Worm (Caenorhabditis elegans) whole organism, L1 larva: ENCODE data around the gene dgk-2.

ENCODE experiments used
- C04F5.9 ChIP-seq: sonication (generic microtip); optimal IDR thresholded peaks from 2 replicates; lab custom pipeline; 2016; ENCODE audit warnings: missing genetic modification characterization, missing compliant biosample characterization
- F16B12.6 ChIP-seq: fragments of 150-350 bp; optimal IDR thresholded peaks from 2 replicates; lab custom pipeline; 2014; ENCODE audit warnings: missing biosample characterization, missing genetic modification characterization
- Y116A8C.19 ChIP-seq: sonication (generic microtip); optimal IDR thresholded peaks from 2 replicates; lab custom pipeline; 2016; ENCODE audit warnings: missing compliant biosample characterization, missing genetic modification characterization, borderline replicate concordance
- aha-1 ChIP-seq: fragments of 150-350 bp; optimal IDR thresholded peaks from 2 replicates; lab custom pipeline; 2014; ENCODE audit warnings: missing biosample characterization, missing genetic modification characterization
- alr-1 ChIP-seq: fragments of 200-800 bp; sonication (Bioruptor generic); optimal IDR thresholded peaks from 2 replicates; lab custom pipeline; 2018; ENCODE audit warnings: borderline replicate concordance, mild to moderate bottlenecking, missing genetic modification characterization, missing compliant biosample characterization
- aly-2 ChIP-seq: fragments of 150-350 bp; optimal IDR thresholded peaks from 2 replicates; lab custom pipeline; 2014; ENCODE audit warnings: missing biosample characterization, missing genetic modification characterization
- blmp-1 ChIP-seq: fragments of 150-350 bp; optimal IDR thresholded peaks from 2 replicates; lab custom pipeline; 2014; ENCODE audit warnings: missing biosample characterization, missing genetic modification characterization
- ceh-63 ChIP-seq: fragments of 200-800 bp; sonication (Bioruptor generic); optimal IDR thresholded peaks from 2 replicates; lab custom pipeline; 2018; ENCODE audit warnings: mild to moderate bottlenecking, missing genetic modification characterization, missing compliant biosample characterization
- ceh-82 ChIP-seq, 3 experiments: fragments of 150-350 bp in 1 of 3; sonication (generic microtip) in 2 of 3; optimal IDR thresholded peaks; 2 replicates each; lab custom pipeline; 2014 to 2017; ENCODE audit warnings: missing biosample characterization in 3 of 3, missing genetic modification characterization in 3 of 3
- ceh-90 ChIP-seq: sonication (generic microtip); optimal IDR thresholded peaks from 2 replicates; lab custom pipeline; 2016; ENCODE audit warnings: missing genetic modification characterization, missing compliant biosample characterization
- egl-27 ChIP-seq, 2 experiments: fragments of 150-350 bp in 1 of 2; sonication (generic microtip); optimal IDR thresholded peaks; 3 replicates each; lab custom pipeline; 2017 to 2018; ENCODE audit warnings: missing biosample characterization in 2 of 2, missing genetic modification characterization in 2 of 2, missing genetic modification reagents in 2 of 2
- elt-3 ChIP-seq, 6 experiments: fragments of 150-350 bp in 1 of 6; sonication (generic microtip); optimal IDR thresholded peaks; 2 replicates each; lab custom pipeline; 2017 to 2018; ENCODE audit warnings: missing biosample characterization in 6 of 6, missing genetic modification characterization in 6 of 6, inconsistent platforms in 1 of 6
- fkh-4 ChIP-seq: sonication (generic microtip); optimal IDR thresholded peaks from 2 replicates; lab custom pipeline; 2016; ENCODE audit warnings: missing compliant biosample characterization, missing genetic modification characterization, borderline replicate concordance
- fkh-8 ChIP-seq: sonication (generic microtip); optimal IDR thresholded peaks from 2 replicates; lab custom pipeline; 2016; ENCODE audit warnings: mild to moderate bottlenecking, missing genetic modification characterization, missing compliant biosample characterization
- fos-1 ChIP-seq: fragments of 150-350 bp; optimal IDR thresholded peaks from 2 replicates; lab custom pipeline; 2014; ENCODE audit warnings: missing biosample characterization, missing genetic modification characterization
- hlh-17 ChIP-seq: fragments of 200-800 bp; sonication (Bioruptor generic); optimal IDR thresholded peaks from 2 replicates; lab custom pipeline; 2018; ENCODE audit warnings: missing genetic modification characterization, mild to moderate bottlenecking, missing compliant biosample characterization, moderate library complexity, borderline replicate concordance
- hpl-2 ChIP-seq: fragments of 150-350 bp; optimal IDR thresholded peaks from 2 replicates; lab custom pipeline; 2014; ENCODE audit warnings: missing biosample characterization, missing genetic modification reagents, missing genetic modification characterization
- jun-1 ChIP-seq: fragments of 150-350 bp; optimal IDR thresholded peaks from 2 replicates; lab custom pipeline; 2014; ENCODE audit warnings: missing biosample characterization, missing genetic modification reagents, missing genetic modification characterization
- lin-14 ChIP-seq: fragments of 200-800 bp; sonication (Bioruptor generic); optimal IDR thresholded peaks from 2 replicates; lab custom pipeline; 2018; ENCODE audit warnings: mild to moderate bottlenecking, missing genetic modification characterization, moderate library complexity, missing compliant biosample characterization
- lin-15B ChIP-seq: fragments of 150-350 bp; sonication (generic microtip); optimal IDR thresholded peaks from 3 replicates; lab custom pipeline; 2014; ENCODE audit warnings: missing biosample characterization, missing genetic modification characterization
- lin-35 ChIP-seq, 2 experiments: fragments of 150-350 bp; optimal IDR thresholded peaks; 2 replicates each; lab custom pipeline; 2014; ENCODE audit warnings: missing biosample characterization in 2 of 2, missing genetic modification characterization in 2 of 2, missing genetic modification reagents in 2 of 2
- lsy-2 ChIP-seq, 2 experiments: fragments of 150-350 bp; optimal IDR thresholded peaks; 2 replicates each; lab custom pipeline; 2014; ENCODE audit warnings: missing biosample characterization in 2 of 2, missing genetic modification characterization in 2 of 2
- mab-9 ChIP-seq: fragments of 200-800 bp; sonication (Bioruptor generic); IDR thresholded peaks from 2 replicates; pipeline ENCODE4 v1.3.6; 2022; ENCODE audit warnings: missing genetic modification reagents, missing genetic modification characterization, missing compliant biosample characterization
- mep-1 ChIP-seq: fragments of 150-350 bp; optimal IDR thresholded peaks from 2 replicates; lab custom pipeline; 2014; ENCODE audit warnings: missing biosample characterization, missing genetic modification characterization
- nhr-19 ChIP-seq: fragments of 200-800 bp; sonication (Bioruptor generic); conservative IDR thresholded peaks from 2 replicates; pipeline ENCODE4 v1.3.6; 2022; ENCODE audit warnings: missing genetic modification characterization, missing compliant biosample characterization
- nhr-20 ChIP-seq: sonication (generic microtip); optimal IDR thresholded peaks from 2 replicates; lab custom pipeline; 2016; ENCODE audit warnings: mild to moderate bottlenecking, missing genetic modification characterization, missing compliant biosample characterization
- nhr-237 ChIP-seq: fragments of 150-350 bp; optimal IDR thresholded peaks from 2 replicates; lab custom pipeline; 2014; ENCODE audit warnings: missing biosample characterization, missing genetic modification characterization
- nhr-28 ChIP-seq: fragments of 150-350 bp; optimal IDR thresholded peaks from 2 replicates; lab custom pipeline; 2014; ENCODE audit warnings: missing biosample characterization, missing genetic modification characterization
- nhr-47 ChIP-seq: sonication (generic microtip); optimal IDR thresholded peaks from 2 replicates; lab custom pipeline; 2016; ENCODE audit warnings: mild to moderate bottlenecking, missing genetic modification characterization, moderate library complexity, missing compliant biosample characterization
- nhr-76 ChIP-seq: sonication (generic microtip); optimal IDR thresholded peaks from 2 replicates; lab custom pipeline; 2017; ENCODE audit warnings: missing biosample characterization, missing genetic modification characterization
- nhr-84 ChIP-seq: sonication (generic microtip); optimal IDR thresholded peaks from 2 replicates; lab custom pipeline; 2017; ENCODE audit warnings: missing biosample characterization, missing genetic modification characterization
- nhr-85 ChIP-seq: sonication (generic microtip); peaks from one replicate; lab custom pipeline; 2016; ENCODE audit warnings: missing genetic modification characterization, inconsistent platforms, missing compliant biosample characterization
- nhr-90 ChIP-seq: sonication (generic microtip); optimal IDR thresholded peaks from 2 replicates; lab custom pipeline; 2016; ENCODE audit warnings: mild to moderate bottlenecking, missing genetic modification characterization, missing compliant biosample characterization; ENCODE audit not compliant: poor library complexity
- pag-3 ChIP-seq: sonication (generic microtip); optimal IDR thresholded peaks from 2 replicates; lab custom pipeline; 2017; ENCODE audit warnings: missing genetic modification characterization, mild to moderate bottlenecking, missing compliant biosample characterization, antibody characterized with exemption, borderline replicate concordance; ENCODE audit not compliant: insufficient read depth
- pax-3 ChIP-seq: fragments of 200-800 bp; sonication (Bioruptor generic); optimal IDR thresholded peaks from 2 replicates; lab custom pipeline; 2018; ENCODE audit warnings: mild to moderate bottlenecking, missing genetic modification characterization, moderate library complexity, missing compliant biosample characterization
- rnt-1 ChIP-seq: sonication (generic microtip); optimal IDR thresholded peaks from 2 replicates; lab custom pipeline; 2016; ENCODE audit warnings: mild to moderate bottlenecking, missing genetic modification characterization, moderate library complexity, missing compliant biosample characterization
- skn-1 ChIP-seq: fragments of 150-350 bp; optimal IDR thresholded peaks from 2 replicates; lab custom pipeline; 2014; ENCODE audit warnings: missing biosample characterization, missing genetic modification characterization
- snpc-4 ChIP-seq: fragments of 150-350 bp; optimal IDR thresholded peaks from 2 replicates; lab custom pipeline; 2014; ENCODE audit warnings: missing biosample characterization, missing genetic modification characterization
- snu-23 ChIP-seq: sonication (generic microtip); optimal IDR thresholded peaks from 2 replicates; lab custom pipeline; 2016; ENCODE audit warnings: missing genetic modification characterization, missing compliant biosample characterization
- sox-4 ChIP-seq: sonication (generic microtip); optimal IDR thresholded peaks from 2 replicates; lab custom pipeline; 2016; ENCODE audit warnings: missing genetic modification characterization, missing compliant biosample characterization
- tbx-2 ChIP-seq: sonication (generic microtip); optimal IDR thresholded peaks from 2 replicates; lab custom pipeline; 2016; ENCODE audit warnings: missing genetic modification characterization, missing compliant biosample characterization
- unc-130 ChIP-seq: fragments of 150-350 bp; optimal IDR thresholded peaks from 2 replicates; lab custom pipeline; 2017; ENCODE audit warnings: missing biosample characterization, missing genetic modification characterization, inconsistent platforms
- unc-30 ChIP-seq: sonication (generic microtip); optimal IDR thresholded peaks from 2 replicates; lab custom pipeline; 2017; ENCODE audit warnings: missing biosample characterization, missing genetic modification characterization
- unc-62 ChIP-seq: fragments of 150-350 bp; optimal IDR thresholded peaks from 2 replicates; lab custom pipeline; 2014; ENCODE audit warnings: missing biosample characterization, missing genetic modification reagents, missing genetic modification characterization
- unc-86 ChIP-seq: sonication (generic microtip); optimal IDR thresholded peaks from 2 replicates; lab custom pipeline; 2016; ENCODE audit warnings: missing genetic modification characterization, missing compliant biosample characterization
- vab-15 ChIP-seq: sonication (generic microtip); optimal IDR thresholded peaks from 2 replicates; lab custom pipeline; 2017; ENCODE audit warnings: missing genotype, mild to moderate bottlenecking, missing genetic modification characterization, missing compliant biosample characterization
- zag-1 ChIP-seq: fragments of 150-350 bp; optimal IDR thresholded peaks from 2 replicates; lab custom pipeline; 2014; ENCODE audit warnings: missing biosample characterization, missing genetic modification characterization
- zip-4 ChIP-seq: fragments of 200-800 bp; sonication (Bioruptor generic); optimal IDR thresholded peaks from 2 replicates; lab custom pipeline; 2018; ENCODE audit warnings: mild to moderate bottlenecking, missing genetic modification characterization, moderate library complexity, missing compliant biosample characterization

dgk-2 gene

ce11 chrX:4490400-4490799, 13.8 kb downstream of the dgk-2 start (continued):
- TF ChIP-seq nhr-47 = no peak
- TF ChIP-seq jun-1 (tag; lab: Kevin White, UChicago) = no peak
- no peak for TF ChIP-seq mab-9 (GFP tag; lab: Robert Waterston, UW)
- TF ChIP-seq nhr-28 (tag; lab: Kevin White, UChicago) = no peak
- TF ChIP-seq lin-35 (GFP tag; optimal IDR thresholded peaks at IDR 0.05; lab: Kevin White, UChicago) = peak in 1 of 2 experiments; percentile 9
- TF ChIP-seq F16B12.6 (tag; lab: Kevin White, UChicago) = no peak
- peak; percentile 62 for TF ChIP-seq skn-1 (tag; lab: Kevin White, UChicago)
- TF ChIP-seq nhr-237 (tag; lab: Kevin White, UChicago) = no peak
- no peak for TF ChIP-seq lin-15B (tag; lab: Kevin White, UChicago)
- no peak for TF ChIP-seq hlh-17 (GFP tag; lab: Kevin White, UChicago)
- TF ChIP-seq aha-1 = no peak
- no peak for TF ChIP-seq nhr-76 (tag; lab: Kevin White, UChicago)
- TF ChIP-seq fkh-8 = no peak
- no peak for TF ChIP-seq nhr-19 (GFP tag; lab: Robert Waterston, UW)
- no peak for TF ChIP-seq nhr-85 (tag; lab: Kevin White, UChicago)
- TF ChIP-seq unc-130 = no peak
- TF ChIP-seq blmp-1 = no peak
- TF ChIP-seq fos-1 = no peak
- TF ChIP-seq elt-3 (tag; optimal IDR thresholded peaks at IDR 0.05; lab: Kevin White, UChicago) = no peak
- peak in 1 of 3 experiments; percentile 14 for TF ChIP-seq ceh-82 (tag; optimal IDR thresholded peaks at IDR 0.05; lab: Kevin White, UChicago)
- no peak for TF ChIP-seq nhr-90 (tag; lab: Kevin White, UChicago)
- no peak for TF ChIP-seq zag-1

ce11 chrX:4488807-4489336, 15.3 kb downstream of the dgk-2 start, which contains the start of gene ncr-1:
ncr-1 (minus strand) TSS chrX:4488857.
- no peak for TF ChIP-seq C04F5.9
- peak; percentile 42 for TF ChIP-seq lin-14 (GFP tag; lab: Kevin White, UChicago)
- no peak for TF ChIP-seq alr-1

ce11 chrX:4484072-4484471, 20.1 kb downstream of the dgk-2 start:
- no peak for TF ChIP-seq unc-62 (GFP tag; lab: Kevin White, UChicago)
- TF ChIP-seq nhr-28 (tag; lab: Kevin White, UChicago) = no peak
- TF ChIP-seq vab-15 (tag; lab: Kevin White, UChicago) = no peak
- TF ChIP-seq tbx-2 = peak; percentile 9
- TF ChIP-seq zip-4 = no peak
- TF ChIP-seq ceh-90 (tag; lab: Kevin White, UChicago) = no peak
- no peak for TF ChIP-seq aly-2
- no peak for TF ChIP-seq pag-3 (tag; lab: Kevin White, UChicago)
- no peak for TF ChIP-seq Y116A8C.19
- no peak for TF ChIP-seq jun-1 (tag; lab: Kevin White, UChicago)
- TF ChIP-seq hpl-2 (GFP tag; lab: Kevin White, UChicago) = no peak
- no peak for TF ChIP-seq lsy-2 (tag; optimal IDR thresholded peaks at IDR 0.05; lab: Kevin White, UChicago)
- no peak for TF ChIP-seq unc-86 (tag; lab: Kevin White, UChicago)
- no peak for TF ChIP-seq lin-35 (GFP tag; optimal IDR thresholded peaks at IDR 0.05; lab: Kevin White, UChicago)
- TF ChIP-seq rnt-1 (tag; lab: Kevin White, UChicago) = no peak
- no peak for TF ChIP-seq egl-27 (tag; optimal IDR thresholded peaks at IDR 0.05; lab: Kevin White, UChicago)
- no peak for TF ChIP-seq nhr-47
- TF ChIP-seq nhr-84 (tag; lab: Kevin White, UChicago) = no peak
- TF ChIP-seq unc-30 = no peak
- TF ChIP-seq nhr-90 (tag; lab: Kevin White, UChicago) = no peak
- no peak for TF ChIP-seq zag-1
- no peak for TF ChIP-seq nhr-76 (tag; lab: Kevin White, UChicago)
- no peak for TF ChIP-seq sox-4 (tag; lab: Kevin White, UChicago)
- peak; percentile 8 for TF ChIP-seq snu-23 (GFP tag; lab: Kevin White, UChicago)
- peak; percentile 81 for TF ChIP-seq nhr-85 (tag; lab: Kevin White, UChicago)
- no peak for TF ChIP-seq aha-1
- TF ChIP-seq snpc-4 (tag; lab: Kevin White, UChicago) = no peak
- TF ChIP-seq blmp-1 = peak; percentile 96
- TF ChIP-seq pax-3 (tag; lab: Kevin White, UChicago) = no peak
- TF ChIP-seq lin-14 (GFP tag; lab: Kevin White, UChicago) = peak; percentile 54
- no peak for TF ChIP-seq mep-1 (tag; lab: Kevin White, UChicago)
- TF ChIP-seq ceh-63 (GFP tag; lab: Kevin White, UChicago) = no peak
- TF ChIP-seq nhr-20 (tag; lab: Kevin White, UChicago) = peak; percentile 55
- no peak for TF ChIP-seq mab-9 (GFP tag; lab: Robert Waterston, UW)
- no peak for TF ChIP-seq fkh-4
